Fruit fly (Drosophila melanogaster) whole organism: ENCODE data around the gene Est-6.

Source experiments
- CG8478 ChIP-seq: fragments of >200 bp; optimal IDR thresholded peaks from 2 replicates; lab custom pipeline; 2018; ENCODE audit warnings: inconsistent platforms
- Dll ChIP-seq: fragments of >200 bp; optimal IDR thresholded peaks from 2 replicates; lab custom pipeline; 2017
- EcR ChIP-seq, 2 experiments: fragments of >200 bp; optimal IDR thresholded peaks; 2 replicates each; lab custom pipeline; 2017; ENCODE audit warnings: missing biosample characterization in 2 of 2, missing genetic modification characterization in 2 of 2, missing genetic modification reagents in 2 of 2
- pan ChIP-seq: fragments of >200 bp; optimal IDR thresholded peaks from 2 replicates; lab custom pipeline; 2017
- psq ChIP-seq: fragments of >200 bp; optimal IDR thresholded peaks from 2 replicates; lab custom pipeline; 2017
- usp ChIP-seq: fragments of >200 bp; optimal IDR thresholded peaks from 2 replicates; lab custom pipeline; 2017; ENCODE audit warnings: missing biosample characterization, missing genetic modification characterization, mixed read lengths

The Est-6 gene

DNA sequence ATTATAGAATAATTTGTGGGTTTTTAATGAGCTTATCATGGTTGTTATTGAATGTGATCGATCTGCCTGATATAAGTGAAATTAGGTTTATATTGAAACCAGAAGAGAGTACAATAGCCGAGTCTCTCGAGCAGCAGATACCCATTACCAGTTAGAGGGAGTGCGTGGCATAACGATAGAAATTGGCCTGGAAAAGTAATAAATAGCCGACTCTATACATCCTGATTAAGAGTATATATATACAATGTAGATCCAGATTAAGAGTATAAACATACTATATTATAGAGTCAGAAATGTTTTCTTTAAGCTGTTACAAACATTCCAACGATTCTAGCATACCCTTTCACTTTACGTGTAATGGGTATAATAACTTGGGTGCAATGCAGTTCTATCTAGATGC lies 4.7 kb upstream of the Est-6 start:
- no peak for TF ChIP-seq EcR (GFP tag; optimal IDR thresholded peaks at IDR 0.05; lab: Kevin White, UChicago)
- no peak for TF ChIP-seq psq (lab: Kevin White, UChicago)
- no peak for TF ChIP-seq CG8478
- no peak for TF ChIP-seq usp (GFP tag; lab: Kevin White, UChicago)
- no peak for TF ChIP-seq pan
- TF ChIP-seq Dll (lab: Kevin White, UChicago) = no peak

DNA sequence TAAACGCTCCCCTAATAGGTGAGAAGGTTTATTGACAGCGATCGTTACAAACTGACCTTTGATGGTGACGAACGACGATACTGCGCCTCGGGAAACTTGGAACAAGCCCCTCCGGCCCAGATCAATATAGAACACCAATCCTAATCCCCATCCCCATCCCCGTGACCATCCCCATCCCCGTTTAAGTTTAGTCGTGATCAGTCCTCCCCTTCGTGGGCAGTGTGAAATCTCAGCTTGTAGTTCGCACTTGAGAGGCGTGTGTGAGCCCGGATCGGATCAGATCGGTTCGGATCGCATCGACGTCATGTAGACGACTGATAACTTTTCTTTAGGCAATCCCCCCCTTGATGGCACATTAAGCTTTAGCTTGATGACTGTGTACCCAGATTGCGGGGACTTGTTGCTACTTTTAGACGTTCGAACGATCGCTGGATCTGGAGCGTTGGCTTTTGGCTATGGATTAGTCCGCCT lies 4.0 kb upstream of the Est-6 start, which contains the start of gene Miox:
Miox (plus strand) TSS at position 421 of the 471 bp plus-strand sequence.
- no peak for TF ChIP-seq Dll (lab: Kevin White, UChicago)
- no peak for TF ChIP-seq EcR (GFP tag; optimal IDR thresholded peaks at IDR 0.05; lab: Kevin White, UChicago)
- no peak for TF ChIP-seq usp (GFP tag; lab: Kevin White, UChicago)
- no peak for TF ChIP-seq pan
- no peak for TF ChIP-seq psq (lab: Kevin White, UChicago)
- TF ChIP-seq CG8478 = no peak

DNA sequence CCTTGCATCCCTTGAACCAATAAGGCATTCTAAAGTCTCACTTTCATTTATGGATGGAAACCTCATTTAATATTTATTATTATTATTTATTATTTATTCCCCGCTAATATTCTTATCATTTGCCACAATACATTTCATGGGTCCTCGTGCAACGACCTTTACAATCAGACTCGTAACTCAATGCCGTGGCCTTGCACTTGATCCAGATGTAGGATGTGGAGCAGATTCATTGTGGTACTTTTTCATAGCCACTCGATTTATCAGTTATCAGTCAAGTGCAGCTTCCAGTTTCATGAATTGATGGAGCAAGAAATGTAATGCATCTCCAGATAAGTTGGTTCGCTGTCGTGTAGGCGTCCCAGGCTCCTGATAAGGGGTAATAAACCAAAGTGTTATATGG lies 3.3 kb upstream of the Est-6 start:
- TF ChIP-seq EcR (GFP tag; optimal IDR thresholded peaks at IDR 0.05; lab: Kevin White, UChicago) = no peak
- TF ChIP-seq psq (lab: Kevin White, UChicago) = no peak
- TF ChIP-seq usp (GFP tag; lab: Kevin White, UChicago) = no peak
- TF ChIP-seq pan = no peak

DNA sequence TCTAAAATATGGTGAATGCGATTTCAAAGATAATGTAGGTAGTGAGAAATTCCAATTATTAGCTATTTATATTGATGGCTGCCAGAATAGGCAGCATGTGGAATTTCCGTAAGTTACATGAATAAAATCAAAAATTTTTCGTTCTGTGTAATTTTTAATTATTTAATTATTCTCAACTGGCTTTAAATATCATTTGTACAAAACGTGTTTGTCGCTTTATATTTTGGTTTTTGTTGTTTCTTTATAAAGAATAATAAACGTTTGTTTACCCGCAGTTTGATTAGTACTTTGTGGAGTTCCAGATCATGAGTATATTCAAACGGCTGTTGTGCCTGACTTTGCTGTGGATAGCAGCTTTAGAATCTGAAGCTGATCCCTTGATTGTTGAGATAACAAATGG lies 1.8 kb downstream of the Est-6 start, which contains the start of gene Est-P:
Est-P (plus strand) TSS at position 301 of the 400 bp plus-strand sequence.
- TF ChIP-seq usp (GFP tag; lab: Kevin White, UChicago) = no peak
- no peak for TF ChIP-seq EcR (GFP tag; optimal IDR thresholded peaks at IDR 0.05; lab: Kevin White, UChicago)
- TF ChIP-seq psq (lab: Kevin White, UChicago) = no peak
- no peak for TF ChIP-seq pan
- TF ChIP-seq CG8478 = no peak
- no peak for TF ChIP-seq Dll (lab: Kevin White, UChicago)

DNA sequence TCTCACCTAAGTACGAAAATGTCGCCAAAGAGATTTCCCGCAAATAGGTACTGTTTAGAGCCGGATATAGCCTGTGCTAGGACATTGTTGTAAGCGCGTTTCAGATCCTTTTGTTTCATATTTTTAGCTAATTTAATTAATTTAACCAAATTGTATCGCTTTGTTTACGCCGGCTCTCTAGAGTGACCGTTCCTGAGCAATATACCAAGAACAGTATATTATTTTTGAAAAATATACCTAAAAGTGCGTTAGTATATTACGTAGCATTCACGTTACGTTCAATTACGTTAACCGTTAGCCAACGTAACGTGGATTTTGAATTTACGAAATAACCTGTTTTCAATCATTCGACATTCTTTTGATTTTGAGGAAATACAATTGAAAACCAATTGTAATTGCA lies 4.9 kb downstream of the Est-6 start, which contains the start of gene thoc6:
thoc6 (minus strand) TSS at position 204 of the 400 bp plus-strand sequence.
- no peak for TF ChIP-seq psq (lab: Kevin White, UChicago)

DNA sequence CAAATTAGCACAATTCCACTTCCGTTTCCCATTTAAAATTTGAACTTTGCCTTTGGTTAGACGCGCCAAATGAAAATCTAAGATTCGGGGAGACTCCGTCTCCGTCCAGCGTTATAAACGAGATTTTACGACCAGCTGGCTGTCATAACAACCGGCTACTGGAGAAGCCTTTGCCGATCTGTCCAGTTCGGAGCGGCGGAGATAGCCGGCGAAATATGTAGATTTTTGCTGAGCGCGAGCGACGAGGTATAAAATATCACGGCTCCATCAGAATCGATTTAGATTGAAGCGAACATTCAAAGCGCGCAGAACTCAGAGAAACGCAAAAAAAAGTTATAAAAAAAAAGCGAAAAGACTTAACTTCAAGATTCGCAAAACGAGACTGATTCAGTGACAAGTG lies 8.9 kb downstream of the Est-6 start, which contains the start of gene CG11529:
CG11529 (plus strand) TSS at position 301 of the 400 bp plus-strand sequence.
- TF ChIP-seq usp (GFP tag; lab: Kevin White, UChicago) (no peak), psq (lab: Kevin White, UChicago) (no peak)

DNA sequence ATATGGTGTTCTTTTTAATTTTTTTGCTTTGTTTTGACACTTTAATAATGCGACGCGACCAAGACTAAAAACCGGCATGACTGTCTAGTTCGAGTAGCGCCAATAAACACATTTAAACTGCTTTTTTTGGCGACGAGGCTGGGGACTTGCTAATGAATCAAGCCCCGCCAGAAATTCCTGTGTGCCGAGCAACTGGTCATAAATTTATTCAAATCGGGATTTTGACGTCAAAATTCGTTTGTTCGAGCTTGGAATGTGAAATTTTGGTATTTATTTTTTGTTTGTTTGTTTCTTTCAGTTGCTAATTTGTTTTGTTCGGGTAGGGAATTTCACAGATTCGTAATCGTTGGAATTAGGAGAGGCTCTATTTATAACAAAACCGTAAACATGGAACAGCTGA lies 14.4 kb downstream of the Est-6 start:
- TF ChIP-seq EcR (GFP tag; optimal IDR thresholded peaks at IDR 0.05; lab: Kevin White, UChicago) (no peak), pan (no peak), usp (GFP tag; lab: Kevin White, UChicago) (no peak), psq (lab: Kevin White, UChicago) (no peak), CG8478 (no peak)

DNA sequence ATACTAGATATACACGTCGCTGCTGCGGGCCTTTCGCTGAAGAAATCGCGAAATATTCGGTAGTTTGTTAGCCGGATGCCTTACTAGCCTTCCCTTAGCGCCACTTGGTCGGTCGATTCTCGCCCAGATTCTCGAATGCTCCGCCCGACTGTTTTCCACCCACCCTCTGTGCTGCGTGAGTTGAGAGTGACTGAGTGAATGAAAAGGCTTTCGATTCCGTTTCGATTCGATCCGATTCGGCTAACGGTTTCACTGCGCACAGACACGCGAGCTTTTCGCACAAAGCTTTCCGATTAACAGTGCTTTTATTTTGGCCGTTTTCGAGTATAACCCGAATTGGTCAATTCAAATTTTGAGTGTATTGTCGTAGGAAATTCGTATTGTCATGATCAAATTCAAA lies 15.1 kb downstream of the Est-6 start, which contains the start of gene Ak1:
Ak1 (minus strand) TSS at position 347 of the 400 bp plus-strand sequence.
- TF ChIP-seq psq (lab: Kevin White, UChicago) (no peak), pan (no peak)

DNA sequence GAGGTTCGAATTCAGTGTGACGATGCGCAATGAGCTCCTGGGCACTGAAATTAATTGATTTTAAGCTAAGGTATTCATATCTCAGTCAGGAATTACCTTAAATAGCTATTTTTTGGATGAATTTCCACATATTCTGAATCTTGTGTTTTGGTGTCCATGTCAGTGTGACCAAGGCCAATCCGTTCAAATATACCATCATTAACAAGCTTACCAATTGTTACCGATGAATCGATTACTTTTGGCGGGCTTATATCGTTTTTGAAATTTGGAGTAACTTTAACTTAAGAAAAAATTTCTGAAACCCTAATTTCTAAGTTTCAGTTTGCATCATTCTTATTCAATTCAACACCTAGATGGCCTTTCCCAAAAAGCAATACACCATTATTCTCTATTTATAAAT lies 17.2 kb downstream of the Est-6 start, which contains the start of gene Tsen54:
Tsen54 (minus strand) TSS at position 175 of the 400 bp plus-strand sequence.
- TF ChIP-seq pan (no peak), EcR (GFP tag; optimal IDR thresholded peaks at IDR 0.05; lab: Kevin White, UChicago) (no peak), usp (GFP tag; lab: Kevin White, UChicago) (no peak), CG8478 (no peak), psq (lab: Kevin White, UChicago) (no peak), Dll (lab: Kevin White, UChicago) (no peak)

DNA sequence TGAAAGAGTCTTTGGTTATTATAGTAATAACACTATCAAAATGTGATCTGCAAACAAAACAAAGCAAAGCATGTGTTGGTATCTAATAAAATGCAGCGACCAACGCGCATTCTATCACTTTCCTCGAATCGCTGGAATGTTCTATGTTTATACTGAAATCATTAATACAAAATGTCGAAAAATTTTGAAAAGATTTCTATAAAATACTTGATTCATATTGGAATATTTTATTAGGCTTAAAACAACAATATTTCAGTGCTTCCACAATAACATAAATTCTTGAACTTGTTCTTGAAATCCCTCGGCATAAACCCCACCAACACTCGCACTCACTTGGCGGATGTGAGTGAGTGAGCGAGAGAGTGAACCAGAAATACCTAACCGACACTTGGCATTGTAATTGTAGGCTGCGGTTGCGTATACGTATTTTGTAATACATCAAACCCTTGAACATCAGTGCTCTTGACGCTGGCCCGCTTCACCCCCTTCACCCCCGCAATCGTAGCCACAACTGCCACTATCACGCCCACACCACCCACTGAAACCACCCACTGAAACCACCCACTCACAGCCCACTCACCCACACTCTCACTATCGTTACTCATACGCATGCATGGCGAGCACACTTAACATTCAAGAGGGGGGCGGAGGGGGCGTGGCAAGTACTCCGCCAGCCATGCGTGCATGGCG lies 34.5 kb downstream of the Est-6 start:
- TF ChIP-seq EcR (GFP tag; optimal IDR thresholded peaks at IDR 0.05; lab: Kevin White, UChicago) = no peak
- TF ChIP-seq usp (GFP tag; lab: Kevin White, UChicago) = no peak
- no peak for TF ChIP-seq psq (lab: Kevin White, UChicago)
- TF ChIP-seq CG8478 = no peak
- no peak for TF ChIP-seq pan
- no peak for TF ChIP-seq Dll (lab: Kevin White, UChicago)

DNA sequence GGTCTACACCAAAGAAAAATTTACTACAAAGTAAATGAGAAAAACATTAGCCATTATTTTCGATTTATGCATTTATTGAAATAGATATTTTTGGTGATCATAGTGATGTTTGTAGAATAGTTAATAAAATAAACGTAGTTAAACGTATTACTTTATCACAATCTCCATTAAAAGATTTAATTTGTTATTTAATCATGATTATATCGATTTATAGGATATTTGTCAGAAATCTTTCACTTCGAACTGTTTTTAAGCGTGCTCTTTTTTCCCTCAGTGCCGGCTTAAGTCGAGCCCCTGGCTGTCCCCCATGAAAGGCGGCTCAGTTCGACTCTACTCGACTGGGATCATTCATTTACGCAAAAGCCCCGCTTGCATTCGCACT lies 35.0 kb downstream of the Est-6 start:
- TF ChIP-seq psq (lab: Kevin White, UChicago) = no peak
- TF ChIP-seq CG8478 = no peak
- TF ChIP-seq usp (GFP tag; lab: Kevin White, UChicago) = no peak
- no peak for TF ChIP-seq pan
- TF ChIP-seq EcR (GFP tag; optimal IDR thresholded peaks at IDR 0.05; lab: Kevin White, UChicago) = no peak
- no peak for TF ChIP-seq Dll (lab: Kevin White, UChicago)

DNA sequence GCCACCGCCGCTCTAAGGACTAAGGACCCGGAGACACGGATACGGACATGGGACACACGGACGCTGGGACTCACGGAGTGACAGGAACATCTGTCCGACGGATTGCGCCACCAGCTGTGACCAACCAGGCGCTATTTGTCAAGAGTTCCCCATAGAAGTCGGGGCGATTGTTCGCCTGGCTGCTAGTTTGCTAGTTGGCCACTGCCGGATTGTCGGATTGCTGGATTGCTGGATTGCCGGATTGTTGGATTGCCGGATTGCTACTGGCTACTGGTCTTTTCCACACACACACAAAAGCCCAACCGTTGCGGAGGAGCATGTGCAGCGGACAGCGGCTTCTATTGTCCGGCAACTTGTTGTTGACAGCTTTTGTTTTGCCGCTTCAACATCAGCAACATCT lies 38.6 kb downstream of the Est-6 start:
- no peak for TF ChIP-seq pan
- TF ChIP-seq Dll (lab: Kevin White, UChicago) = no peak
- TF ChIP-seq CG8478 = no peak
- TF ChIP-seq psq (lab: Kevin White, UChicago) = no peak
- no peak for TF ChIP-seq usp (GFP tag; lab: Kevin White, UChicago)
- TF ChIP-seq EcR (GFP tag; optimal IDR thresholded peaks at IDR 0.05; lab: Kevin White, UChicago) = no peak
